Worm (Caenorhabditis elegans): ENCODE results near the gene pkn-1.

The pkn-1 gene

DNA sequence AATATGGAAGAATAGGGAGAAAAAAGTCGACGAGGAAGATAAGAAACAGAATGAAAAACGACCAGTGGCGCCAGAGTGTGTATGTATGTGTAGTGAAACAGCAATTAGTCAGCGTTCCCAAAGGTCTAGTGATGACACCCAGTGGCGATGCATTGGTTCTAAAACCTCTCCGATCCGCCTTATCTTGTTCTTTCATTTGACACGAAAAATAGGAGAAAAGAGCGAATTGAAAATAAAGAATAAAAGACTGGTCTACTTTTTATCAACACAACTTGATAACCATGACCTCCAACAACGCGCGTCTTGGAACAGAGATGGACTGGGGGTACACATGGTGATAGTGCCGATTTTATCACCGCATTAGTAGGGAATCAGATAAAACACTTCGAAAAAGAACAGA lies 33.8 kb downstream of the pkn-1 start (continued):
- TF ChIP-seq ZK337.2 (GFP tag; IDR thresholded peaks at IDR 0.05) (no peak), hlh-30 (tag; optimal IDR thresholded peaks at IDR 0.05; ENCODE audit: insufficient read depth) (no peak), lin-1 (GFP tag; IDR thresholded peaks at IDR 0.05) (no peak), nhr-111 (GFP tag; optimal IDR thresholded peaks at IDR 0.05) (no peak), ceh-44 (GFP tag; IDR thresholded peaks at IDR 0.05) (no peak), sdz-12 (GFP tag; optimal IDR thresholded peaks at IDR 0.05) (no peak), F10B5.3 (tag; optimal IDR thresholded peaks at IDR 0.05) (no peak), mdt-29 (GFP tag; IDR thresholded peaks at IDR 0.05) (no peak), aha-1 (tag) (no peak), lin-13 (GFP tag; optimal IDR thresholded peaks at IDR 0.05) (no peak)

DNA sequence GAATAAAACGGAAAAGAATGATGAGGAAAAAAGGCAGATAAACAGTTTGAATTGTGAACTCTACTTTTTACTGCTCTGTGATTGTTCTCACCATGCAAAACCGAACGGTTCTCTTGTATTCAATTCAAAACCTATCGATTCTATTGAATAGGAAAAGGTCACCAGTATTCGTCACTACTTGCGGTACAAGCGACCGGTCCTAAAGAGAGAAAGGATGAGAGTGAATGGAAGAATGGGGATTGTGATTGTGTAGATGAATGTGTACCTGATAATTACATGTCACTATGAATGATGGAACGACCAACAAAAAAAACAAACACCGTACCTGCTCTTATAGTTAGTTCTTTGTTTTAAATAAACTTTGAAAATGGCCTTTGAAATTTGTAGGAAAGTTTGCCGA lies 35.7 kb downstream of the pkn-1 start:
- TF ChIP-seq arid-1 (GFP tag; conservative IDR thresholded peaks at IDR 0.05) = no peak
- no peak for TF ChIP-seq spr-1 (tag; optimal IDR thresholded peaks at IDR 0.05)
- peak; percentile 8 for TF ChIP-seq mes-2 (tag; optimal IDR thresholded peaks at IDR 0.05; ENCODE audit: poor library complexity, severe bottlenecking)

DNA sequence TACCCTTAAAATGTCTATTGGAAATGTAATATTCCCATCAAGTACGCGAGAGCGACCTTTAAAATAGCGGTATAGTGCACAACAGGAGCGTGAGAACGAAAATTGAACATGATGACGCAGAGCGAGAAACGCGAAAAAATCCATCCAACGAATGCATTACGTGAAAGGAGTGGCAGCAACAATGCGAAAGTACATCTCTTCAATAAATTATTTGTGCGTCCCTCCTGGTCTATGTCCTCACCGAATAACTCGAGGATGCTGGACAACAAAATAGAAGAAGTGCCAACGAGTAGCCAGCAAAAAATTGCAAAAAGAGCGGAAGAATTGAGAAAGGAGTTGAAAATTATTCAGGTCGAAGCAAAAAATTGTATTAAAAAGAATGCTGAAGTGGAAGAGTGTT lies 36.8 kb downstream of the pkn-1 start:
- no peak for TF ChIP-seq Y105C5A.15 (GFP tag; IDR thresholded peaks at IDR 0.05)

DNA sequence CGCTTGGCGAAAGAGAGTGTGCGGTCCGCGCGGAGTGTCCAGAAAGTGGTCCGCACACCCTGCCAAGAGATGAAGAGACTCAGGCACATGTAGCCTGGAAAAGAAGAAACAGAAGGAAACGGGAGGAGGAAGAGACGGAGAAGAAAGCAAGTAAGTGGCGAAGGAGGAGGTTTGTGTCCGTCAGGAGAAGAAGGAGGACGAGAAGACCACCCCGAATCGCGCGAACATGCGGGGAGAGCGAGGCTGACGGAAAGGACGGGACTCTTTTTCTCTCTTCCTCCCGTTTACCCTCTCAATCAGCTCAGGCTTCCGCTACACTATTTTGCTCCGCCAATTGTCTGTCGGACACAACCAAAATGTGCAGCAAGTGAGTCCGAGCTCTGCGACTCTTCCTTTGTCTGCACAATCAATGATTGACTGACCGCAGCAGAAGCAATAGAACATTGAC lies 38.5 kb downstream of the pkn-1 start:
- TF ChIP-seq hlh-11 (tag; optimal IDR thresholded peaks at IDR 0.05) (peak; percentile 74), rbr-2 (tag; optimal IDR thresholded peaks at IDR 0.05) (peak; percentile 79), nhr-111 (GFP tag; optimal IDR thresholded peaks at IDR 0.05) (no peak), egl-27 (tag; optimal IDR thresholded peaks at IDR 0.05) (no peak), nhr-42 (GFP tag; IDR thresholded peaks at IDR 0.05) (no peak), tra-1 (GFP tag; IDR thresholded peaks at IDR 0.05) (0 out of 2 replicates have a peak, but pooled peaks have one; percentile 21), set-16 (GFP tag; IDR thresholded peaks at IDR 0.05) (peak; percentile 94), nhr-102 (tag; optimal IDR thresholded peaks at IDR 0.05) (no peak), ZK337.2 (GFP tag; IDR thresholded peaks at IDR 0.05) (no peak), saeg-2 (GFP tag; IDR thresholded peaks at IDR 0.05) (no peak), zfp-3 (GFP tag; conservative IDR thresholded peaks at IDR 0.05) (no peak), nhr-237 (tag; optimal IDR thresholded peaks at IDR 0.05) (no peak), ztf-7 (tag; optimal IDR thresholded peaks at IDR 0.05) (no peak), nhr-25 (tag; optimal IDR thresholded peaks at IDR 0.05; ENCODE audit: borderline replicate concordance, insufficient read depth) (peak; percentile 3), ceh-28 (tag; optimal IDR thresholded peaks at IDR 0.05) (peak; percentile 41), hmg-1.1 (GFP tag; IDR thresholded peaks at IDR 0.05) (peak; percentile 82), nhr-11 (tag; optimal IDR thresholded peaks at IDR 0.05) (peak; percentile 89), snpc-4 (tag; optimal IDR thresholded peaks at IDR 0.05) (no peak), hif-1 (tag; optimal IDR thresholded peaks at IDR 0.05) (peak in 1 of 2 experiments; percentile 62), nhr-10 (tag; optimal IDR thresholded peaks at IDR 0.05) (no peak), php-3 (GFP tag; IDR thresholded peaks at IDR 0.05) (no peak), ces-1 (GFP tag; optimal IDR thresholded peaks at IDR 0.05) (no peak), attf-4 (tag; optimal IDR thresholded peaks at IDR 0.05) (no peak), mxl-2 (GFP tag; conservative IDR thresholded peaks at IDR 0.05) (no peak), mdt-29 (GFP tag; IDR thresholded peaks at IDR 0.05) (no peak), lin-38 (GFP tag; IDR thresholded peaks at IDR 0.05) (no peak), fkh-10 (GFP tag; optimal IDR thresholded peaks at IDR 0.05) (peak; percentile 98), lsy-2 (tag; optimal IDR thresholded peaks at IDR 0.05) (peak; percentile 52 to 59), nhr-41 (GFP tag; IDR thresholded peaks at IDR 0.05) (no peak), dmd-8 (GFP tag; IDR thresholded peaks at IDR 0.05) (no peak), R02D3.7 (tag; optimal IDR thresholded peaks at IDR 0.05) (no peak), dve-1 (tag; optimal IDR thresholded peaks at IDR 0.05; ENCODE audit: insufficient read depth) (peak; percentile 26), zfp-2 (tag; optimal IDR thresholded peaks at IDR 0.05) (peak; percentile 5), nhr-76 (tag; optimal IDR thresholded peaks at IDR 0.05) (no peak), Y105C5A.15 (GFP tag; IDR thresholded peaks at IDR 0.05) (no peak)

All from whole organism, L4 larva.